Worm (Caenorhabditis elegans): ENCODE measurements around the gene K12H6.12.

- TF ChIP-seq ama-1 (optimal IDR thresholded peaks at IDR 0.05) (no peak), hlh-30 (tag; optimal IDR thresholded peaks at IDR 0.05; ENCODE audit: insufficient read depth) (no peak), hlh-15 (tag; optimal IDR thresholded peaks at IDR 0.05) (no peak), pha-2 (tag; optimal IDR thresholded peaks at IDR 0.05) (no peak), hlh-6 (tag; optimal IDR thresholded peaks at IDR 0.05) (no peak), npax-4 (tag; optimal IDR thresholded peaks at IDR 0.05) (no peak), fkh-10 (GFP tag; optimal IDR thresholded peaks at IDR 0.05) (no peak), ceh-14 (tag; optimal IDR thresholded peaks at IDR 0.05) (no peak), ahr-1 (tag; optimal IDR thresholded peaks at IDR 0.05) (no peak), fax-1 (tag; optimal IDR thresholded peaks at IDR 0.05) (no peak)
These were observed 44.5 kb downstream of the K12H6.12 start, which contains the start of gene ptc-3 for ce11 chrII:2852493-2852892.
